Fruit fly (Drosophila melanogaster): ENCODE measurements around the gene Srp54k.

- TF ChIP-seq gt (GFP tag; IDR thresholded peaks at IDR 0.05), result no peak
- TF ChIP-seq dpn (GFP tag; optimal IDR thresholded peaks at IDR 0.05), result no peak
- no peak for TF ChIP-seq CG1603 (tag; optimal IDR thresholded peaks at IDR 0.05)
- TF ChIP-seq exex (tag; optimal IDR thresholded peaks at IDR 0.05), result no peak
- no peak for TF ChIP-seq toy (GFP tag; IDR thresholded peaks at IDR 0.05)
- no peak for TF ChIP-seq CG6791 (GFP tag; IDR thresholded peaks at IDR 0.05; ENCODE audit: partially characterized antibody)
- TF ChIP-seq Sin3A (optimal IDR thresholded peaks at IDR 0.05), result no peak
- no peak for TF ChIP-seq CG13296 (GFP tag; optimal IDR thresholded peaks at IDR 0.05)
- TF ChIP-seq CG16863 (GFP tag; optimal IDR thresholded peaks at IDR 0.05), result no peak
Observed at dm6 chr3L:5172470-5172869, 20.0 kb downstream of the Srp54k start.

All from whole organism, embryonic.